Worm (Caenorhabditis elegans) whole organism, L4 larva: ENCODE data around the gene rsd-2.
"Not testable (repeated sequence)": the region's sequence is repeated elsewhere in the genome, so short reads cannot be mapped to it uniquely, and the experiment has no call there.

Experiments
- F10B5.3 ChIP-seq: sonication (generic microtip); optimal IDR thresholded peaks from 2 replicates; lab custom pipeline; 2016; ENCODE audit warnings: mild to moderate bottlenecking, missing genetic modification characterization, missing compliant biosample characterization
- Y48G9A.11 ChIP-seq: fragments of 200-800 bp; sonication (Bioruptor generic); IDR thresholded peaks from 2 replicates; pipeline ENCODE4 v1.3.6; 2022; ENCODE audit warnings: missing genetic modification reagents, missing genetic modification characterization, missing compliant biosample characterization
- aha-1 ChIP-seq: fragments of 150-350 bp; peaks from one replicate; lab custom pipeline; 2014; ENCODE audit warnings: missing biosample characterization, missing genetic modification characterization
- ama-1 ChIP-seq: fragments of 150-350 bp; optimal IDR thresholded peaks from 2 replicates; lab custom pipeline; 2014; ENCODE audit warnings: inconsistent platforms, mixed read lengths
- arid-1 ChIP-seq: fragments of 200-800 bp; sonication (Bioruptor generic); conservative IDR thresholded peaks from 2 replicates; pipeline ENCODE4 v1.3.6; 2022; ENCODE audit warnings: missing genetic modification reagents, missing genetic modification characterization, missing compliant biosample characterization
- ceh-44 ChIP-seq: fragments of 200-800 bp; sonication (Bioruptor generic); IDR thresholded peaks from 2 replicates; pipeline ENCODE4 v1.3.6; 2022; ENCODE audit warnings: missing genetic modification reagents, missing genetic modification characterization, missing compliant biosample characterization
- ceh-82 ChIP-seq: sonication (generic microtip); optimal IDR thresholded peaks from 2 replicates; lab custom pipeline; 2017; ENCODE audit warnings: missing biosample characterization, missing genetic modification characterization
- daf-16 ChIP-seq, 3 experiments: sonication (generic microtip); optimal IDR thresholded peaks; 2 replicates each; lab custom pipeline; 2016 to 2017; ENCODE audit warnings: missing genetic modification characterization in 3 of 3, missing genetic modification reagents in 3 of 3, mild to moderate bottlenecking in 2 of 3, missing compliant biosample characterization in 2 of 3, missing biosample characterization in 1 of 3, moderate library complexity in 1 of 3
- daf-8 ChIP-seq: fragments of 200-800 bp; sonication (Bioruptor generic); IDR thresholded peaks from 2 replicates; pipeline ENCODE4 v1.3.6; 2022; ENCODE audit warnings: missing genetic modification characterization, missing compliant biosample characterization
- fkh-10 ChIP-seq: fragments of 150-350 bp; optimal IDR thresholded peaks from 2 replicates; lab custom pipeline; 2014; ENCODE audit warnings: missing biosample characterization, missing genetic modification reagents, missing genetic modification characterization
- hif-1 ChIP-seq, 2 experiments: sonication (generic microtip); optimal IDR thresholded peaks; 2 replicates each; lab custom pipeline; 2016 to 2017; ENCODE audit warnings: missing compliant biosample characterization in 2 of 2, missing genetic modification characterization in 2 of 2, missing genetic modification reagents in 2 of 2, missing genotype in 2 of 2, mild to moderate bottlenecking in 1 of 2
- hlh-30 ChIP-seq: sonication (generic microtip); optimal IDR thresholded peaks from 2 replicates; lab custom pipeline; 2017; ENCODE audit warnings: antibody characterized with exemption, mild to moderate bottlenecking, missing genetic modification characterization, missing compliant biosample characterization; ENCODE audit not compliant: insufficient read depth
- lin-15B ChIP-seq: fragments of 150-350 bp; sonication (generic microtip); optimal IDR thresholded peaks from 3 replicates; lab custom pipeline; 2014; ENCODE audit warnings: missing biosample characterization, missing genetic modification characterization
- mes-2 ChIP-seq: sonication (generic microtip); optimal IDR thresholded peaks from 2 replicates; lab custom pipeline; 2016; ENCODE audit warnings: missing genotype, mild to moderate bottlenecking, missing genetic modification characterization, missing compliant biosample characterization; ENCODE audit not compliant: poor library complexity, severe bottlenecking
- nhr-10 ChIP-seq: fragments of 150-350 bp; optimal IDR thresholded peaks from 2 replicates; lab custom pipeline; 2014; ENCODE audit warnings: missing biosample characterization, missing genetic modification characterization
- nhr-102 ChIP-seq: sonication (generic microtip); optimal IDR thresholded peaks from 2 replicates; lab custom pipeline; 2016; ENCODE audit warnings: mild to moderate bottlenecking, missing genetic modification characterization, moderate library complexity, missing compliant biosample characterization
- nhr-11 ChIP-seq: fragments of 150-350 bp; optimal IDR thresholded peaks from 2 replicates; lab custom pipeline; 2014; ENCODE audit warnings: missing biosample characterization, missing genetic modification characterization
- nhr-25 ChIP-seq: sonication (generic microtip); optimal IDR thresholded peaks from 2 replicates; lab custom pipeline; 2017; ENCODE audit warnings: missing genetic modification characterization, mild to moderate bottlenecking, missing compliant biosample characterization, antibody characterized with exemption, moderate library complexity, borderline replicate concordance; ENCODE audit not compliant: insufficient read depth
- nhr-42 ChIP-seq: fragments of 200-800 bp; sonication (Bioruptor generic); IDR thresholded peaks from 2 replicates; pipeline ENCODE4 v1.3.6; 2022; ENCODE audit warnings: missing genetic modification characterization, missing compliant biosample characterization
- nhr-76 ChIP-seq: fragments of 150-350 bp; optimal IDR thresholded peaks from 2 replicates; lab custom pipeline; 2014; ENCODE audit warnings: missing biosample characterization, missing genetic modification characterization
- nhr-77 ChIP-seq: fragments of 150-350 bp; optimal IDR thresholded peaks from 2 replicates; lab custom pipeline; 2014; ENCODE audit warnings: missing biosample characterization, missing genetic modification characterization
- set-16 ChIP-seq: fragments of 200-800 bp; sonication (Bioruptor generic); IDR thresholded peaks from 2 replicates; pipeline ENCODE4 v1.3.6; 2022; ENCODE audit warnings: missing genetic modification reagents, missing genetic modification characterization, missing compliant biosample characterization
- skn-1 ChIP-seq: fragments of 150-350 bp; optimal IDR thresholded peaks from 2 replicates; lab custom pipeline; 2014; ENCODE audit warnings: missing biosample characterization, missing genetic modification characterization
- snpc-4 ChIP-seq: fragments of 150-350 bp; optimal IDR thresholded peaks from 2 replicates; lab custom pipeline; 2014; ENCODE audit warnings: missing biosample characterization, missing genetic modification characterization
- spr-3 ChIP-seq: fragments of 200-800 bp; sonication (Bioruptor generic); optimal IDR thresholded peaks from 2 replicates; lab custom pipeline; 2018; ENCODE audit warnings: mild to moderate bottlenecking, missing genetic modification characterization, missing compliant biosample characterization
- tag-97 ChIP-seq: fragments of 200-800 bp; sonication (Bioruptor generic); IDR thresholded peaks from 2 replicates; pipeline ENCODE4 v1.3.6; 2022; ENCODE audit warnings: missing genetic modification characterization, missing compliant biosample characterization
- unc-62 ChIP-seq, 3 experiments: fragments of 150-350 bp in 1 of 3; sonication (generic microtip); optimal IDR thresholded peaks in 2 of 3; peaks in 1 of 3; 1 replicate in 1 of 3; 2 replicates in 2 of 3; lab custom pipeline; 2014 to 2017; ENCODE audit warnings: missing biosample characterization in 3 of 3, missing genetic modification characterization in 3 of 3, missing genetic modification reagents in 3 of 3, missing genotype in 1 of 3
- zfp-2 ChIP-seq: sonication (generic microtip); optimal IDR thresholded peaks from 2 replicates; lab custom pipeline; 2016; ENCODE audit warnings: mild to moderate bottlenecking, missing genetic modification characterization, missing compliant biosample characterization

Gene rsd-2

ce11 chrIV:13578953-13579352, 38.9 kb upstream of the rsd-2 start, which contains the start of gene sru-16:
Gene sru-16, plus strand, starts transcription at chrIV:13579253.
- TF ChIP-seq nhr-25; daf-16 (GFP tag; optimal IDR thresholded peaks at IDR 0.05; lab: Kevin White, UChicago); daf-16 (tag; optimal IDR thresholded peaks at IDR 0.05; lab: Kevin White, UChicago); ama-1 (lab: Kevin White, UChicago): not testable (repeated sequence)

ce11 chrIV:13578174-13578573, 38.1 kb upstream of the rsd-2 start, which contains the start of gene Y45F10B.8:
Gene Y45F10B.8, minus strand, starts transcription at chrIV:13578274.
- TF ChIP-seq snpc-4; mes-2 (tag; lab: Kevin White, UChicago); hlh-30 (tag; lab: Kevin White, UChicago): not testable (repeated sequence)

- TF ChIP-seq unc-62 (GFP tag; optimal IDR thresholded peaks at IDR 0.05 in 1 of 2; lab: Kevin White, UChicago) (peak in 1 of 2 experiments; percentile 76), unc-62 (tag; optimal IDR thresholded peaks at IDR 0.05; lab: Kevin White, UChicago) (no peak), nhr-76 (tag; lab: Kevin White, UChicago) (no peak), ceh-82 (tag; lab: Kevin White, UChicago) (no peak), Y48G9A.11 (GFP tag; lab: Robert Waterston, UW) (no peak), tag-97 (GFP tag; lab: Robert Waterston, UW) (no peak), nhr-11 (tag; lab: Kevin White, UChicago) (no peak), nhr-102 (tag; lab: Kevin White, UChicago) (peak; percentile 94), zfp-2 (tag; lab: Kevin White, UChicago) (no peak), daf-8 (GFP tag; lab: Robert Waterston, UW) (no peak), nhr-42 (GFP tag; lab: Robert Waterston, UW) (no peak), nhr-10 (tag; lab: Kevin White, UChicago) (no peak), F10B5.3 (tag; lab: Kevin White, UChicago) (no peak)
- TF ChIP-seq, all 104 proteins: peak for 2
Observed at ce11 chrIV:13575673-13576072, 35.6 kb upstream of the rsd-2 start.

- TF ChIP-seq aha-1 (tag; lab: Kevin White, UChicago) (peak; percentile 46), nhr-77 (no peak)
Observed at ce11 chrIV:13574733-13575132, 34.7 kb upstream of the rsd-2 start, which contains the start of gene srd-10. Gene srd-10, plus strand, starts transcription at chrIV:13575033.

- peak; percentile 77 for TF ChIP-seq fkh-10 (GFP tag; lab: Kevin White, UChicago)
- no peak for TF ChIP-seq arid-1 (GFP tag; lab: Robert Waterston, UW)
Observed at ce11 chrIV:13564284-13564683, 24.2 kb upstream of the rsd-2 start.

- TF ChIP-seq hif-1 (tag; optimal IDR thresholded peaks at IDR 0.05; lab: Kevin White, UChicago) (no peak), aha-1 (tag; lab: Kevin White, UChicago) (peak; percentile 47), nhr-77 (no peak)
Observed at ce11 chrIV:13561629-13562028, 21.6 kb upstream of the rsd-2 start, which contains the start of the genes Y45F10B.13 and qui-1. Gene Y45F10B.13, minus strand, starts transcription at chrIV:13561729. Gene qui-1, plus strand, starts transcription at chrIV:13561861.

ce11 chrIV:13559020-13559419, 19.0 kb upstream of the rsd-2 start:
- TF ChIP-seq aha-1 (tag; lab: Kevin White, UChicago) = peak; percentile 25
- no peak for TF ChIP-seq skn-1 (tag; lab: Kevin White, UChicago)
- no peak for TF ChIP-seq spr-3 (GFP tag; lab: Kevin White, UChicago)
- peak; percentile 60; the same call in 1 of the 2 replicates for TF ChIP-seq set-16 (GFP tag; lab: Robert Waterston, UW)
- no peak for TF ChIP-seq fkh-10 (GFP tag; lab: Kevin White, UChicago)
- TF ChIP-seq arid-1 (GFP tag; lab: Robert Waterston, UW) = no peak
- TF ChIP-seq lin-15B (tag; lab: Kevin White, UChicago) = no peak
- no peak for TF ChIP-seq nhr-10 (tag; lab: Kevin White, UChicago)
- TF ChIP-seq ceh-44 (GFP tag; lab: Robert Waterston, UW) = no peak
